Fruit fly (Drosophila melanogaster) whole organism, embryonic: ENCODE results near the gene GstD5.

ENCODE experiments used
- CG12659 ChIP-seq: fragments of 200-800 bp; sonication (Bioruptor generic); optimal IDR thresholded peaks from 3 replicates; lab custom pipeline; 2017; ENCODE audit warnings: mild to moderate bottlenecking, missing biosample characterization, missing genetic modification reagents, missing genetic modification characterization
- CG15269 ChIP-seq: fragments of 200-800 bp; sonication (Bioruptor generic); optimal IDR thresholded peaks from 2 replicates; lab custom pipeline; 2018; ENCODE audit warnings: missing biosample characterization, mild to moderate bottlenecking, missing genetic modification characterization, moderate library complexity
- CG31365 ChIP-seq: fragments of 200-800 bp; sonication (Bioruptor generic); optimal IDR thresholded peaks from 2 replicates; lab custom pipeline; 2018; ENCODE audit warnings: missing biosample characterization, mild to moderate bottlenecking, missing genetic modification characterization
- Hand ChIP-seq: fragments of 200-800 bp; sonication (Bioruptor generic); optimal IDR thresholded peaks from 2 replicates; lab custom pipeline; 2017; ENCODE audit warnings: mild to moderate bottlenecking, missing biosample characterization, missing genetic modification reagents, missing genetic modification characterization
- Lim3 ChIP-seq: fragments of 200-800 bp; sonication (Bioruptor generic); IDR thresholded peaks from 2 replicates; pipeline ENCODE4 v1.3.6; 2022; ENCODE audit warnings: missing biosample characterization, missing genetic modification characterization
- MTF-1 ChIP-seq: fragments of 200-800 bp; sonication (Bioruptor generic); optimal IDR thresholded peaks from 2 replicates; lab custom pipeline; 2018; ENCODE audit warnings: missing biosample characterization, mild to moderate bottlenecking, missing genetic modification characterization, borderline replicate concordance
- Mes4 ChIP-seq: fragments of 200-800 bp; sonication (Bioruptor generic); optimal IDR thresholded peaks from 2 replicates; lab custom pipeline; 2016; ENCODE audit warnings: missing biosample characterization, missing genetic modification characterization
- NK7.1 ChIP-seq: fragments of 200-800 bp; sonication (Bioruptor generic); optimal IDR thresholded peaks from 3 replicates; lab custom pipeline; 2016; ENCODE audit warnings: missing biosample characterization, missing genetic modification characterization
- Usf ChIP-seq: fragments of 200-800 bp; sonication (Bioruptor generic); optimal IDR thresholded peaks from 2 replicates; lab custom pipeline; 2017; ENCODE audit warnings: missing genotype, missing biosample characterization, missing genetic modification characterization
- jigr1 ChIP-seq: fragments of 200-800 bp; sonication (Bioruptor generic); IDR thresholded peaks from 3 replicates; pipeline ENCODE4 v1.3.6; 2022; ENCODE audit warnings: missing biosample characterization, missing genetic modification characterization
- nmo ChIP-seq: fragments of 200-800 bp; sonication (Bioruptor generic); optimal IDR thresholded peaks from 2 replicates; lab custom pipeline; 2018; ENCODE audit warnings: missing biosample characterization, mild to moderate bottlenecking, missing genetic modification characterization, moderate library complexity
- otp ChIP-seq: fragments of 200-800 bp; sonication (Bioruptor generic); IDR thresholded peaks from 3 replicates; pipeline ENCODE4, ENCODE4 v1.3.6; 2022; ENCODE audit warnings: missing biosample characterization, missing genetic modification characterization
- slp2 ChIP-seq: fragments of 200-800 bp; sonication (Bioruptor generic); optimal IDR thresholded peaks from 2 replicates; lab custom pipeline; 2016; ENCODE audit warnings: missing biosample characterization, missing genetic modification characterization
- sr ChIP-seq: fragments of 200-800 bp; sonication (Bioruptor generic); IDR thresholded peaks from 3 replicates; pipeline ENCODE4 v1.3.6; 2022; ENCODE audit warnings: missing biosample characterization, missing genetic modification characterization

dm6 chr3R:12341374-12341773 is 34.2 kb upstream of the GstD5 start, which contains the start of gene Sgsf:
- TF ChIP-seq jigr1 (GFP tag; lab: Robert Waterston, UW) (no peak), Lim3 (GFP tag; lab: Robert Waterston, UW) (no peak), otp (no peak), slp2 (GFP tag; lab: Kevin White, UChicago) (no peak), sr (GFP tag; lab: Robert Waterston, UW) (no peak), Hand (GFP tag; lab: Kevin White, UChicago) (no peak), CG12659 (no peak), MTF-1 (GFP tag; lab: Kevin White, UChicago) (no peak), CG15269 (tag; lab: Kevin White, UChicago) (no peak), NK7.1 (GFP tag; lab: Kevin White, UChicago) (no peak), Mes4 (GFP tag; lab: Kevin White, UChicago) (no peak), nmo (GFP tag; lab: Kevin White, UChicago) (no peak), Usf (GFP tag; lab: Kevin White, UChicago) (no peak), CG31365 (no peak)
